Fruit fly (Drosophila melanogaster) whole organism, wandering third instar larva: Measurements from ENCODE around the gene CG42866.

Source experiments
- CG9705 ChIP-seq: fragments of 200-800 bp; sonication (Bioruptor generic); optimal IDR thresholded peaks from 2 replicates; lab custom pipeline; 2018; ENCODE audit warnings: missing biosample characterization, mild to moderate bottlenecking, missing genetic modification characterization
- CrebA ChIP-seq: fragments of 200-800 bp; sonication (Bioruptor generic); optimal IDR thresholded peaks from 2 replicates; lab custom pipeline; 2016; ENCODE audit warnings: missing biosample characterization, mild to moderate bottlenecking, missing genetic modification characterization, borderline replicate concordance
- Dif ChIP-seq: fragments of 200-275, 200-300 bp; sonication (Bioruptor generic); optimal IDR thresholded peaks from 2 replicates; lab custom pipeline; 2018; ENCODE audit warnings: missing biosample characterization, missing genetic modification characterization; ENCODE audit not compliant: partially characterized antibody
- GATAd ChIP-seq: sonication (Bioruptor generic); optimal IDR thresholded peaks from 2 replicates; lab custom pipeline; 2016; ENCODE audit warnings: missing biosample characterization, missing genetic modification characterization
- HLH106 ChIP-seq: fragments of 200-800 bp; optimal IDR thresholded peaks from 3 replicates; lab custom pipeline; 2019; ENCODE audit warnings: missing biosample characterization, mild to moderate bottlenecking, missing genetic modification characterization, moderate library complexity
- Hnf4 ChIP-seq: fragments of 200-800 bp; sonication (Bioruptor generic); optimal IDR thresholded peaks from 2 replicates; lab custom pipeline; 2016; ENCODE audit warnings: missing biosample characterization, mild to moderate bottlenecking, missing genetic modification characterization
- Hr78 ChIP-seq: fragments of >200 bp; optimal IDR thresholded peaks from 2 replicates; lab custom pipeline; 2017; ENCODE audit warnings: missing biosample characterization, missing genetic modification characterization
- Jra ChIP-seq: sonication (Bioruptor generic); optimal IDR thresholded peaks from 2 replicates; lab custom pipeline; 2016; ENCODE audit warnings: missing biosample characterization, missing genetic modification characterization
- Mio ChIP-seq: sonication (Bioruptor generic); optimal IDR thresholded peaks from 2 replicates; lab custom pipeline; 2016; ENCODE audit warnings: missing biosample characterization, missing genetic modification characterization
- Myc ChIP-seq: fragments of >200 bp; optimal IDR thresholded peaks from 2 replicates; lab custom pipeline; 2017
- OdsH ChIP-seq: fragments of 200-800 bp; sonication (Bioruptor generic); optimal IDR thresholded peaks from 2 replicates; lab custom pipeline; 2016; ENCODE audit warnings: missing biosample characterization, mild to moderate bottlenecking, missing genetic modification characterization
- Rel ChIP-seq, 2 experiments: fragments of 200-800 bp; sonication (Bioruptor generic) in 1 of 2; optimal IDR thresholded peaks; 2 replicates in 1 of 2; 3 replicates in 1 of 2; lab custom pipeline; 2016 to 2019; ENCODE audit warnings: mild to moderate bottlenecking in 2 of 2, missing biosample characterization in 2 of 2, missing genetic modification characterization in 2 of 2, moderate library complexity in 1 of 2
- Sp1 ChIP-seq: fragments of 200-800 bp; sonication (Bioruptor generic); optimal IDR thresholded peaks from 3 replicates; lab custom pipeline; 2019; ENCODE audit warnings: missing biosample characterization, mild to moderate bottlenecking, missing genetic modification characterization, moderate library complexity
- Vsx2 ChIP-seq: fragments of 200-300, 225-300 bp; sonication (Bioruptor generic); optimal IDR thresholded peaks from 2 replicates; lab custom pipeline; 2018; ENCODE audit warnings: missing biosample characterization, missing genetic modification characterization; ENCODE audit not compliant: partially characterized antibody
- br ChIP-seq: fragments of 200-800 bp; sonication (Bioruptor generic); optimal IDR thresholded peaks from 2 replicates; lab custom pipeline; 2016; ENCODE audit warnings: missing biosample characterization, missing genetic modification characterization
- brk ChIP-seq: fragments of 200-800 bp; sonication (Bioruptor generic); optimal IDR thresholded peaks from 2 replicates; lab custom pipeline; 2016; ENCODE audit warnings: missing biosample characterization, mild to moderate bottlenecking, missing genetic modification characterization
- dl ChIP-seq, 2 experiments: fragments of 175-275, 200-275 bp in 1 of 2; fragments of 200-275 bp in 1 of 2; sonication (Bioruptor generic); optimal IDR thresholded peaks; lab custom pipeline; 2018; ENCODE audit warnings: mild to moderate bottlenecking in 2 of 2, missing biosample characterization in 2 of 2, missing genetic modification characterization in 2 of 2, moderate library complexity in 2 of 2; ENCODE audit not compliant: partially characterized antibody in 2 of 2, insufficient read depth in 1 of 2
- dmrt93B ChIP-seq: fragments of 200-800 bp; sonication (Bioruptor generic); optimal IDR thresholded peaks from 2 replicates; lab custom pipeline; 2018; ENCODE audit warnings: missing biosample characterization, mild to moderate bottlenecking, missing genetic modification characterization
- dsf ChIP-seq: sonication (Bioruptor generic); optimal IDR thresholded peaks from 2 replicates; lab custom pipeline; 2016; ENCODE audit warnings: missing biosample characterization, missing genetic modification characterization, borderline replicate concordance
- ey ChIP-seq: fragments of 200-800 bp; sonication (Bioruptor generic); optimal IDR thresholded peaks from 2 replicates; lab custom pipeline; 2016; ENCODE audit warnings: missing biosample characterization, missing genetic modification characterization
- foxo ChIP-seq, 2 experiments: fragments of 200-800 bp; sonication (Bioruptor generic); optimal IDR thresholded peaks; 2 replicates in 1 of 2; 3 replicates in 1 of 2; lab custom pipeline; 2016 to 2017; ENCODE audit warnings: missing biosample characterization in 2 of 2, missing genetic modification characterization in 2 of 2
- fru ChIP-seq: fragments of 200-800 bp; sonication (Bioruptor generic); optimal IDR thresholded peaks from 3 replicates; lab custom pipeline; 2016; ENCODE audit warnings: missing biosample characterization, mild to moderate bottlenecking, missing genetic modification characterization
- h ChIP-seq: fragments of 200-800 bp; sonication (Bioruptor generic); optimal IDR thresholded peaks from 3 replicates; lab custom pipeline; 2016; ENCODE audit warnings: missing biosample characterization, mild to moderate bottlenecking, missing genetic modification characterization
- jim ChIP-seq: fragments of 175-275, 200-325 bp; sonication (Bioruptor generic); optimal IDR thresholded peaks from 2 replicates; lab custom pipeline; 2016; ENCODE audit warnings: missing biosample characterization, mild to moderate bottlenecking, missing genetic modification characterization
- lola ChIP-seq: fragments of >200 bp; optimal IDR thresholded peaks from 2 replicates; lab custom pipeline; 2017; ENCODE audit warnings: missing biosample characterization, missing genetic modification characterization
- pan ChIP-seq: fragments of >200 bp; optimal IDR thresholded peaks from 2 replicates; lab custom pipeline; 2017
- psq ChIP-seq: fragments of 200-800 bp; sonication (Bioruptor generic); optimal IDR thresholded peaks from 3 replicates; lab custom pipeline; 2017; ENCODE audit warnings: missing biosample characterization, mild to moderate bottlenecking, missing genetic modification characterization, moderate library complexity
- rgr ChIP-seq: fragments of 200-800 bp; sonication (Bioruptor generic); optimal IDR thresholded peaks from 3 replicates; lab custom pipeline; 2016; ENCODE audit warnings: missing biosample characterization, mild to moderate bottlenecking, missing genetic modification characterization
- sage ChIP-seq: fragments of 200-800 bp; sonication (Bioruptor generic); optimal IDR thresholded peaks from 2 replicates; lab custom pipeline; 2016; ENCODE audit warnings: missing biosample characterization, mild to moderate bottlenecking, missing genetic modification characterization
- sv ChIP-seq: fragments of 200-800 bp; sonication (Bioruptor generic); optimal IDR thresholded peaks from 3 replicates; lab custom pipeline; 2016; ENCODE audit warnings: missing biosample characterization, missing genetic modification characterization
- tai ChIP-seq: sonication (Bioruptor generic); optimal IDR thresholded peaks from 2 replicates; lab custom pipeline; 2016; ENCODE audit warnings: missing biosample characterization, missing genetic modification characterization
- usp ChIP-seq: fragments of >200 bp; optimal IDR thresholded peaks from 2 replicates; lab custom pipeline; 2017; ENCODE audit warnings: missing biosample characterization, missing genetic modification characterization
- woc ChIP-seq: sonication (Bioruptor generic); optimal IDR thresholded peaks from 2 replicates; lab custom pipeline; 2016; ENCODE audit warnings: missing biosample characterization, mild to moderate bottlenecking, missing genetic modification characterization

CG42866 gene

dm6 chr2L:19961585-19961984 lies at the start of gene CG42866:
Gene CG42866 (minus strand): TSS chr2L:19961685.
- no peak for TF ChIP-seq OdsH
- TF ChIP-seq Mio (GFP tag; lab: Kevin White, UChicago): no peak
- TF ChIP-seq CG9705 (GFP tag; lab: Kevin White, UChicago): no peak
- TF ChIP-seq woc: no peak
- no peak for TF ChIP-seq Dif (GFP tag; lab: Kevin White, UChicago)
- TF ChIP-seq lola (GFP tag; lab: Kevin White, UChicago): no peak
- TF ChIP-seq rgr (GFP tag; lab: Kevin White, UChicago): no peak
- TF ChIP-seq psq (GFP tag; lab: Kevin White, UChicago): no peak
- TF ChIP-seq Hr78 (GFP tag; lab: Kevin White, UChicago): no peak
- no peak for TF ChIP-seq br (GFP tag; lab: Kevin White, UChicago)

dm6 chr2L:20005064-20005463 lies 43.6 kb upstream of the CG42866 start:
- TF ChIP-seq CG9705 (GFP tag; lab: Kevin White, UChicago): no peak
- no peak for TF ChIP-seq woc
- TF ChIP-seq sage: no peak
- TF ChIP-seq rgr (GFP tag; lab: Kevin White, UChicago): no peak
- no peak for TF ChIP-seq sv (GFP tag; lab: Kevin White, UChicago)

DNA sequence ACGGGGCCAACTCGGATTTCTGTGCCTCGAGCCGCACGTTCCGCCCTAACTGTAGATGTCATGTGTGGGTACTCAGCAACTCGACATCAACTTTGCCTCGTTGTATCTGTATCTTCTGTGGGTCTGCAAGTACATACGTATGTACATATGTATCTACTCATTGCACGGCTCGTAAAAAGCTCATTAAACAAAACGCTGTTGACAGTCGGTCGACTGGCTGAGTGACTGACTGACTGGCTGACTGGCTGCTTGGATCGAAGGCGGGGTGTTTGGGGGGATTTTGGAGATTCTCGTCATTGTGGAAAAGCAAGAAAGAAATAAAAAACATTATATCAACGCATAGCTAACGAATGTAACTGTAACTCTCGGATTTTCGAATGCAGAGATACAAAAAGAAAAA lies 42.9 kb upstream of the CG42866 start:
- TF ChIP-seq tai (GFP tag; lab: Kevin White, UChicago) (no peak), ey (GFP tag; lab: Kevin White, UChicago) (no peak), Vsx2 (GFP tag; lab: Kevin White, UChicago) (no peak), sage (no peak), HLH106 (tag; lab: Kevin White, UChicago) (no peak), h (GFP tag; lab: Kevin White, UChicago) (no peak), br (GFP tag; lab: Kevin White, UChicago) (no peak), jim (no peak), Rel (GFP tag; optimal IDR thresholded peaks at IDR 0.05; lab: Kevin White, UChicago) (no peak), Rel (tag; optimal IDR thresholded peaks at IDR 0.05; lab: Kevin White, UChicago) (no peak), GATAd (GFP tag; lab: Kevin White, UChicago) (no peak), pan (lab: Kevin White, UChicago) (no peak), Mio (GFP tag; lab: Kevin White, UChicago) (no peak), Sp1 (GFP tag; lab: Kevin White, UChicago) (no peak), OdsH (no peak)

DNA sequence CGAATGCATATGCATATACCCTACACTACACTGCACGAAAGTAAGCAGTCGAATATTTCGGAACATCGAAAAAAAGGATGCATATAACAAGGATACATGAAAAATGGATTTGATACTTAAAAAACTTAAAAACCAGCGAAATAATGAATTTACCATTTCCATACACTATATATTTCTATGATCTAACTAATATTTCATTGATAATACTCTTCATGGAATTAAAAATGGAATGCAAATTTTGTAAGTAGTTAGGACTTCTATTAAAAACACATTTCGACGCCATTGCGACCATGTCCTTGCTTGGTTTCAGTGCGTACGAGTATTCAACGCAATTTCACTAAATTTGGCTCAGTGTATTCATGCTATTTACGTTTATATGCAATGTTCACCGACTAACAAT lies 40.6 kb upstream of the CG42866 start:
- TF ChIP-seq sv (GFP tag; lab: Kevin White, UChicago): no peak
- TF ChIP-seq dl (GFP tag; optimal IDR thresholded peaks at IDR 0.05; lab: Kevin White, UChicago; ENCODE audit: insufficient read depth in 1 of 2, partially characterized antibody in 2 of 2): no peak
- TF ChIP-seq psq (GFP tag; lab: Kevin White, UChicago): no peak
- no peak for TF ChIP-seq dsf
- TF ChIP-seq CrebA (GFP tag; lab: Kevin White, UChicago): no peak
- no peak for TF ChIP-seq brk (GFP tag; lab: Kevin White, UChicago)
- TF ChIP-seq dmrt93B: no peak
- no peak for TF ChIP-seq sage
- no peak for TF ChIP-seq Vsx2 (GFP tag; lab: Kevin White, UChicago)
- TF ChIP-seq br (GFP tag; lab: Kevin White, UChicago): no peak
- no peak for TF ChIP-seq Myc (lab: Kevin White, UChicago)
- TF ChIP-seq HLH106 (tag; lab: Kevin White, UChicago): peak; percentile 21
- TF ChIP-seq rgr (GFP tag; lab: Kevin White, UChicago): peak; percentile 11
- no peak for TF ChIP-seq usp
- TF ChIP-seq foxo (GFP tag; optimal IDR thresholded peaks at IDR 0.05; lab: Kevin White, UChicago): peak in 1 of 2 experiments; percentile 32
- no peak for TF ChIP-seq Jra (GFP tag; lab: Kevin White, UChicago)
- no peak for TF ChIP-seq Rel (GFP tag; optimal IDR thresholded peaks at IDR 0.05; lab: Kevin White, UChicago)
- TF ChIP-seq Rel (tag; optimal IDR thresholded peaks at IDR 0.05; lab: Kevin White, UChicago): no peak
- TF ChIP-seq lola (GFP tag; lab: Kevin White, UChicago): no peak
- no peak for TF ChIP-seq pan (lab: Kevin White, UChicago)
- peak; percentile 15 for TF ChIP-seq fru (GFP tag; lab: Kevin White, UChicago)
- TF ChIP-seq Mio (GFP tag; lab: Kevin White, UChicago): no peak
- TF ChIP-seq Hnf4: no peak
- TF ChIP-seq h (GFP tag; lab: Kevin White, UChicago): peak; percentile 19
